Worm (Caenorhabditis elegans) whole organism, early embryonic: ENCODE data around the gene Y38H6C.23.

Source experiments
- B0310.2 ChIP-seq: sonication (generic microtip); optimal IDR thresholded peaks from 2 replicates; lab custom pipeline; 2016; ENCODE audit warnings: mild to moderate bottlenecking, missing genetic modification characterization, missing compliant biosample characterization
- F13C5.2 ChIP-seq: sonication (generic microtip); optimal IDR thresholded peaks from 2 replicates; lab custom pipeline; 2017; ENCODE audit warnings: mild to moderate bottlenecking, missing genetic modification characterization, inconsistent platforms, missing compliant biosample characterization
- aly-1 ChIP-seq: sonication (generic microtip); optimal IDR thresholded peaks from 2 replicates; lab custom pipeline; 2016; ENCODE audit warnings: missing genetic modification characterization, missing compliant biosample characterization
- ama-1 ChIP-seq: fragments of 150-350 bp; optimal IDR thresholded peaks from 2 replicates; lab custom pipeline; 2014
- ceh-13 ChIP-seq: fragments of 200-800 bp; sonication (Bioruptor generic); optimal IDR thresholded peaks from 2 replicates; lab custom pipeline; 2018; ENCODE audit warnings: mild to moderate bottlenecking, missing genetic modification characterization, missing compliant biosample characterization
- ceh-36 ChIP-seq: sonication (generic microtip); optimal IDR thresholded peaks from 2 replicates; lab custom pipeline; 2016; ENCODE audit warnings: missing genetic modification characterization, inconsistent platforms, missing compliant biosample characterization
- ets-7 ChIP-seq: sonication (generic microtip); optimal IDR thresholded peaks from 2 replicates; lab custom pipeline; 2016; ENCODE audit warnings: missing genotype, missing genetic modification characterization, missing compliant biosample characterization
- flt-1 ChIP-seq: fragments of 200-800 bp; sonication (Bioruptor generic); IDR thresholded peaks from 2 replicates; pipeline ENCODE4 v1.3.6; 2022; ENCODE audit warnings: missing genetic modification characterization, missing compliant biosample characterization
- hmbx-1 ChIP-seq: sonication (generic microtip); optimal IDR thresholded peaks from 2 replicates; lab custom pipeline; 2016; ENCODE audit warnings: mild to moderate bottlenecking, missing genetic modification characterization, missing compliant biosample characterization
- hmg-4 ChIP-seq: fragments of 200-800 bp; sonication (Bioruptor generic); optimal IDR thresholded peaks from 2 replicates; lab custom pipeline; 2018; ENCODE audit warnings: mild to moderate bottlenecking, missing genetic modification characterization, missing compliant biosample characterization
- hnd-1 ChIP-seq: sonication (generic microtip); optimal IDR thresholded peaks from 2 replicates; lab custom pipeline; 2016; ENCODE audit warnings: missing genetic modification characterization, missing compliant biosample characterization
- pes-1 ChIP-seq: fragments of 200-800 bp; sonication (Bioruptor generic); IDR thresholded peaks from 2 replicates; pipeline ENCODE4 v1.3.6; 2022; ENCODE audit warnings: missing genetic modification reagents, missing genetic modification characterization, missing compliant biosample characterization
- scrt-1 ChIP-seq: fragments of 200-800 bp; sonication (Bioruptor generic); IDR thresholded peaks from 2 replicates; pipeline ENCODE4 v1.3.6; 2022; ENCODE audit warnings: missing genetic modification characterization, missing compliant biosample characterization
- sea-1 ChIP-seq: fragments of 200-800 bp; sonication (Bioruptor generic); conservative IDR thresholded peaks from 2 replicates; pipeline ENCODE4 v1.3.6; 2022; ENCODE audit warnings: missing genetic modification characterization, missing compliant biosample characterization
- tbx-11 ChIP-seq: fragments of 200-800 bp; sonication (Bioruptor generic); IDR thresholded peaks from 2 replicates; pipeline ENCODE4 v1.3.6; 2022; ENCODE audit warnings: missing genetic modification characterization, missing compliant biosample characterization
- tbx-37 ChIP-seq: fragments of 200-800 bp; sonication (Bioruptor generic); conservative IDR thresholded peaks from 2 replicates; pipeline ENCODE4 v1.3.6; 2022; ENCODE audit warnings: missing genetic modification reagents, missing genetic modification characterization, missing compliant biosample characterization
- tra-4 ChIP-seq: sonication (generic microtip); optimal IDR thresholded peaks from 2 replicates; lab custom pipeline; 2017; ENCODE audit warnings: missing genetic modification characterization, missing compliant biosample characterization

Y38H6C.23 gene

DNA sequence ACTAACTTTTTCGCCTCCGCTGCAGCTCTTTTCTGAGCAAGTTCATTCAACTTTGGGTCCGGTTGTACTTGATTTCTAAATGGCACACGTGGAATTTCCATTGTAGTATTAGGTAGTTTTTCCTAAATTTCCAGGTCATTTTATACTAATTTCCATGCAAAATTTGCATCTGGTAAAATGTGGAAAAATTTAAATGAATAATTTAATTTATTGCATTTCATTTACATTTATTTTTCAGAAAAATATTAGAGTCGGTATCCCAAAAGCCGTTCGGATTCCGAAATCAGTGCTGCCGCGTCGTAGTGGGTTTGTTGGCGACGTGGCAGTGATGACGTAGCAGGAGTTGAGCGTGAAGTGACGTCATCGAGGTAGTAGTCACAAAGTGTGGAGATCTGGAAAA, 9.1 kb downstream of the Y38H6C.23 start, which contains the start of gene Y38H6C.18:
Gene Y38H6C.18, minus strand, starts transcription at position 101 of the 400 bp plus-strand sequence.
- TF ChIP-seq hnd-1 (tag; lab: Kevin White, UChicago), result no peak
- no peak for TF ChIP-seq scrt-1 (GFP tag; lab: Robert Waterston, UW)
- TF ChIP-seq pes-1 (GFP tag; lab: Robert Waterston, UW), result no peak
- TF ChIP-seq ets-7 (tag; lab: Kevin White, UChicago), result no peak
- no peak for TF ChIP-seq tbx-37 (GFP tag; lab: Robert Waterston, UW)
- no peak for TF ChIP-seq F13C5.2
- TF ChIP-seq hmg-4 (GFP tag; lab: Kevin White, UChicago), result no peak
- TF ChIP-seq flt-1 (GFP tag; lab: Robert Waterston, UW), result no peak
- no peak for TF ChIP-seq ceh-36

DNA sequence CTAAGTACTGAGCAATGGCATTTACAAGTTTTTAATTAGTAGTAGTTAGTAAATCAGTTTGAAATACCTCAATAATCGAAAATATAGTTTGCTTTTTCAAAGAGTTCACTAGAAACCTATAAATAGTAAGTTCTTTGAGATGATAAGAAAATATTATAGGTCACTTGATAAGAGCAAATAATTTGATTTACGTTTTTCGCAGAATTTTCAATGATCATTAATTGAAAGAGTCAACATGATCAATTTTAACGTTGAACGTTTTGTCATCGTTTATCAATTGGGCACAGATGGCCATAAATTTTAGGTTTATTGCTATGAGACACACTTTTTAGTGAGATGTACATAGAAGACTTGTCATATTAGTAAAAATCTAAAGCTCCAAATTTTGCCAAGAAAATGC, 10.4 kb downstream of the Y38H6C.23 start:
- no peak for TF ChIP-seq tra-4

DNA sequence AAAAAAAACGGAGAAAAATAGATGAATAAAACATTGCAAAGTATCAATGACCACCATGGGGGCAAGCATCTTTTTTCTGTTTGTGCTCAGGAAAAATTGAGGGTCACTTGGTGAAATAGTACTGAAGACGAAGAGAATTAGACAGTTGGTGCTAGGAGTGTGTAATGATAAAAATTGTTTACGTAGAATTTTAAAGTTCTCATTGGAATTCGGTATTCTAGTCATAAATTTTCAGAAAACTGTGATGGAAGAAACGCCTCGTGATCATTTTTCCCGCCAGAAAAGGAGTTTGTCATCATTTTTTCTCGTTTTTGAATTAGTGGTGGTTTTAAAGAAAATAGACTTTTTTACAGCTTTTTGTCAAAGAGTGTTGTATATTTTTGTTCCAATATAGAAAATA, 11.6 kb downstream of the Y38H6C.23 start:
- TF ChIP-seq aly-1 (tag; lab: Kevin White, UChicago) (no peak), ama-1 (lab: Kevin White, UChicago) (no peak), sea-1 (GFP tag; lab: Robert Waterston, UW) (no peak), hmbx-1 (no peak), hmg-4 (GFP tag; lab: Kevin White, UChicago) (no peak), B0310.2 (no peak), ceh-13 (GFP tag; lab: Kevin White, UChicago) (no peak), hnd-1 (tag; lab: Kevin White, UChicago) (no peak), tbx-11 (GFP tag; lab: Robert Waterston, UW) (no peak), ets-7 (tag; lab: Kevin White, UChicago) (no peak), F13C5.2 (no peak), tbx-37 (GFP tag; lab: Robert Waterston, UW) (no peak), ceh-36 (no peak), scrt-1 (GFP tag; lab: Robert Waterston, UW) (no peak), pes-1 (GFP tag; lab: Robert Waterston, UW) (no peak), tra-4 (no peak)

DNA sequence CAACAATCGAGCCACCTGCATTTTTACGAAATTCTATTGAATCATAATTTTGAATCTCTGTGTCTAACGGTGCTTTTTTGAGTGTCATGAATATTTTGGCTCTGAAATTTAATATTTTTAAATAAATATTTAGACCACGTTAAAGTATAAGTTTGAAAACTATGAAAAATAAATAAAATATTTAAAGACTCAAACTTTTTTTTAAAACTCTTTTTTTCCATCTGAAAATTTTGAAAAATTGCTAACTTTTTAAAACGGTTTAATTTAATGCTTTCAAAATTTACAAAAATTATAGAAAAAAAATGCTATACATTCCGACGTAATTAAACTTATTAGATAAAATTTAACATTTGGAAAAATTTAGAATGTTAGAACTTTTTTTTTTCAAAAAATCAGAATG, 12.1 kb downstream of the Y38H6C.23 start, which contains the start of gene slc-36.3:
Gene slc-36.3, minus strand, starts transcription at position 101 of the 400 bp plus-strand sequence.
- TF ChIP-seq ceh-13 (GFP tag; lab: Kevin White, UChicago) (no peak), hmg-4 (GFP tag; lab: Kevin White, UChicago) (no peak), ama-1 (lab: Kevin White, UChicago) (no peak), tra-4 (no peak)

DNA sequence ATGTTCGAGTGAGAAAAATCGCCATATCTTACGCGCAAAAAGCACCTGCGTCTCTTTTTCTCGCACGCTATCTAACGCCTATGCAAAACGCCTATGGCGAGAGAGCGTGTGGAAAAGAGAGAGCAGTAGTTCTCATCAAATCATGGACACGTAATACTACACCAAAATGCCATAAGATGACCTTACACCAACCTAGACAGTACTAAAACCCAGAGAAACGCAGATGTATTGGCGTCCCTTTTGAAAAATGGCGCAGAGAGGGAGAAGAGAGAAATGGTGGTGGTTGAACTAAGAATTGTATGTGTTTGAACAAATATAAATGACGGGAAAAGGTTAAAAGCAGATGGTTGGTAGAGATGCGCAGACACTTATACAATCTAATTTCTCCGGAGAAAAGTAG, 17.1 kb downstream of the Y38H6C.23 start, which contains the start of gene Y38H6C.16:
Gene Y38H6C.16, minus strand, starts transcription at position 293 of the 400 bp plus-strand sequence.
- no peak for TF ChIP-seq B0310.2
- TF ChIP-seq sea-1 (GFP tag; lab: Robert Waterston, UW), result no peak
- TF ChIP-seq ama-1 (lab: Kevin White, UChicago), result no peak
- TF ChIP-seq ceh-13 (GFP tag; lab: Kevin White, UChicago), result no peak

DNA sequence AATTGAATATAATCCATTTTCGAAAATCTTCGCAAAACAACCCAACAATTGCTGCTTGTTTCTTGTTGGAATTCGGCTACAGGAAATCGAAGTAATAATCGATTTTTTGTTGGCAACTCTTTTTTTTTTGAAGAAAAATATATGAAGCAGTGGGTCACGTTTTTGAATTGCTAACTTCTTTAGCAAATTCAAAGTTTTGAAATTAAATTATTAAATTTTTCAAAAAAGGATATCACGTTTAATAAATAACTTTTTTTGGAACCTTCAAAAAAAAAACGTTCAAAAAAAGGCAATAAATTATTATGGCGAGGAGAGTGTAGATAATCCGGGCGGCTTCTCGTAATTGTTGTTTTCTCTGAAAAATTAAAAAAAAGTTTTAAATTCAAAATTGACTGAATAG, 20.0 kb downstream of the Y38H6C.23 start, which contains the start of gene Y38H6C.15:
Gene Y38H6C.15, minus strand, starts transcription at position 101 of the 400 bp plus-strand sequence.
- TF ChIP-seq ama-1 (lab: Kevin White, UChicago) (no peak), flt-1 (GFP tag; lab: Robert Waterston, UW) (no peak), tbx-37 (GFP tag; lab: Robert Waterston, UW) (no peak), F13C5.2 (no peak), aly-1 (tag; lab: Kevin White, UChicago) (no peak), B0310.2 (no peak), ceh-13 (GFP tag; lab: Kevin White, UChicago) (no peak)

DNA sequence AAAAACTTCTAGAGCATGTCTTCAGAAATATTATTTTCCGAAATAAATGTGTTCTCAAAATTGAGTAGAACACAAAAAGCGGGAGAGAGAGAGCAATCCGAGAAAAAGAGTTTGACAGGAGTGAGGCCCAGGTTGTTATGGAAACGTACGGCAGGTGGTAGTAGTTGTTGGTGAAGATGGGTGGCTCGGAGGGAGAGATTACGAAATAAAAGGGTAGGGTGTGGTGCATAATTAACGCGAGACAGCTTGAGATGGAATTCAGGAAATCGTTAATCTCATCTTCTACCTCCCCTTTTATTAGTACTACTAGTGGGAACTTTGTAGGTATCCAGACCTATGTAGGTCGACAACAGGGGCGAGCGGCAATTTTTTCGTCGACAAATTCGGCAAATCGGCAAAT, 22.1 kb downstream of the Y38H6C.23 start, which contains the start of gene famh-161:
Gene famh-161, minus strand, starts transcription at position 101 of the 400 bp plus-strand sequence.
- no peak for TF ChIP-seq sea-1 (GFP tag; lab: Robert Waterston, UW)
- TF ChIP-seq tra-4, result no peak
- no peak for TF ChIP-seq hmg-4 (GFP tag; lab: Kevin White, UChicago)
- no peak for TF ChIP-seq pes-1 (GFP tag; lab: Robert Waterston, UW)
- TF ChIP-seq ceh-36, result no peak
- no peak for TF ChIP-seq aly-1 (tag; lab: Kevin White, UChicago)
- TF ChIP-seq B0310.2, result no peak
- no peak for TF ChIP-seq scrt-1 (GFP tag; lab: Robert Waterston, UW)
- TF ChIP-seq tbx-37 (GFP tag; lab: Robert Waterston, UW), result no peak
- TF ChIP-seq hmbx-1, result no peak
- TF ChIP-seq flt-1 (GFP tag; lab: Robert Waterston, UW), result no peak
- TF ChIP-seq ets-7 (tag; lab: Kevin White, UChicago), result no peak

DNA sequence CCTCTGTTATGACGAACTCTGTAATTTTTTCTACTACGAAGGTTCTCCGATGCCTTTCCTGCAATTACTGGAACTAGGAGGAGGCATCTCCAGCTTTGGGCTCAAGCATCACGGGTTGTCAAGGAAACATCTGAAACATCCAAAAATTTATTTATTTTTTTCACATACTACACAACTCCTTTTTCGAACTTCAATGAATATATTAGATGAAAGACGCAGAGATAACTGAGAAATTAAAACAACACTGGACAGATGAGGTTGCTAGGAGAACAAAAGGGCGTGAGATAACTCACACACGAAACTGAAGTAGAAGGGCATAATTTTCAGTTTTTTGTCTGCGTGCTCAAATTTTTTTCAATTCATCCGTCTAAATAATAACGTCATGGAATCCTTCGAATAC, 28.7 kb downstream of the Y38H6C.23 start, which contains the start of gene Y38H6C.13:
Gene Y38H6C.13, plus strand, starts transcription at position 301 of the 400 bp plus-strand sequence.
- TF ChIP-seq F13C5.2, result no peak
- no peak for TF ChIP-seq B0310.2
- no peak for TF ChIP-seq tra-4
- no peak for TF ChIP-seq ets-7 (tag; lab: Kevin White, UChicago)
- no peak for TF ChIP-seq ceh-36
- no peak for TF ChIP-seq pes-1 (GFP tag; lab: Robert Waterston, UW)
